Fruit fly (Drosophila melanogaster) whole organism, embryonic: ENCODE data around the gene piwi.

Experiments used
- CG10543 ChIP-seq: fragments of 200-800 bp; sonication (Bioruptor generic); optimal IDR thresholded peaks from 3 replicates; lab custom pipeline; 2017; ENCODE audit warnings: missing biosample characterization, mild to moderate bottlenecking, missing genetic modification characterization, moderate library complexity
- CG12942 ChIP-seq: fragments of 200-800 bp; sonication (Bioruptor generic); optimal IDR thresholded peaks from 3 replicates; lab custom pipeline; 2016; ENCODE audit warnings: missing biosample characterization, missing genetic modification characterization
- CG13424 ChIP-seq: fragments of 200-800 bp; sonication (Bioruptor generic); optimal IDR thresholded peaks from 2 replicates; lab custom pipeline; 2019; ENCODE audit warnings: missing biosample characterization, mild to moderate bottlenecking, missing genetic modification characterization, moderate library complexity
- CG15269 ChIP-seq: fragments of 200-800 bp; sonication (Bioruptor generic); optimal IDR thresholded peaks from 2 replicates; lab custom pipeline; 2018; ENCODE audit warnings: missing biosample characterization, mild to moderate bottlenecking, missing genetic modification characterization, moderate library complexity
- CG15479 ChIP-seq: fragments of 200-800 bp; sonication (Bioruptor generic); optimal IDR thresholded peaks from 3 replicates; lab custom pipeline; 2019; ENCODE audit warnings: missing biosample characterization, mild to moderate bottlenecking, missing genetic modification characterization, moderate library complexity
- CG31365 ChIP-seq: fragments of 200-800 bp; sonication (Bioruptor generic); optimal IDR thresholded peaks from 2 replicates; lab custom pipeline; 2018; ENCODE audit warnings: missing biosample characterization, mild to moderate bottlenecking, missing genetic modification characterization
- CG32767 ChIP-seq: fragments of 200-800 bp; sonication (Bioruptor generic); IDR thresholded peaks from 2 replicates; pipeline ENCODE4 v1.3.6; 2022; ENCODE audit warnings: missing biosample characterization, missing genetic modification characterization
- CG33213 ChIP-seq: fragments of 200-800 bp; sonication (Bioruptor generic); optimal IDR thresholded peaks from 3 replicates; lab custom pipeline; 2016; ENCODE audit warnings: missing biosample characterization, missing genetic modification characterization
- CG34376 ChIP-seq: fragments of 200-800 bp; sonication (Bioruptor generic); optimal IDR thresholded peaks from 2 replicates; lab custom pipeline; 2018; ENCODE audit warnings: missing biosample characterization, mild to moderate bottlenecking, missing genetic modification characterization
- CG4424 ChIP-seq: fragments of 200-800 bp; sonication (Bioruptor generic); optimal IDR thresholded peaks from 3 replicates; lab custom pipeline; 2016; ENCODE audit warnings: missing biosample characterization, missing genetic modification characterization
- CG5180 ChIP-seq: fragments of 200-800 bp; sonication (Bioruptor generic); optimal IDR thresholded peaks from 3 replicates; lab custom pipeline; 2017; ENCODE audit warnings: missing biosample characterization, missing genetic modification characterization, mild to moderate bottlenecking, moderate library complexity, missing genetic modification reagents
- CG9609 ChIP-seq: fragments of 200-800 bp; sonication (Bioruptor generic); optimal IDR thresholded peaks from 3 replicates; lab custom pipeline; 2016; ENCODE audit warnings: missing biosample characterization, missing genetic modification characterization
- Camta ChIP-seq: fragments of 200-800 bp; sonication (Bioruptor generic); optimal IDR thresholded peaks from 2 replicates; lab custom pipeline; 2016; ENCODE audit warnings: missing biosample characterization, missing genetic modification characterization
- Deaf1 ChIP-seq: fragments of 200-800 bp; optimal IDR thresholded peaks from 3 replicates; lab custom pipeline; 2019; ENCODE audit warnings: missing biosample characterization, mild to moderate bottlenecking, missing genetic modification characterization, moderate library complexity
- Dek ChIP-seq: fragments of 200-800 bp; sonication (Bioruptor generic); optimal IDR thresholded peaks from 3 replicates; lab custom pipeline; 2019; ENCODE audit warnings: missing biosample characterization, mild to moderate bottlenecking, missing genetic modification characterization, moderate library complexity
- Drgx ChIP-seq: fragments of 200-800 bp; sonication (Bioruptor generic); IDR thresholded peaks from 2 replicates; pipeline ENCODE4 v1.3.6; 2022; ENCODE audit warnings: missing biosample characterization, missing genetic modification characterization
- Ets65A ChIP-seq: fragments of 200-800 bp; sonication (Bioruptor generic); peaks from one replicate; lab custom pipeline; 2016; ENCODE audit warnings: missing biosample characterization, missing genetic modification characterization
- HLH4C ChIP-seq: fragments of 200-800 bp; sonication (Bioruptor generic); IDR thresholded peaks from 3 replicates; pipeline ENCODE4 v1.3.6; 2022; ENCODE audit warnings: missing biosample characterization, missing genetic modification characterization; ENCODE audit not compliant: partially characterized antibody
- MESR4 ChIP-seq: fragments of 200-800 bp; sonication (Bioruptor generic); optimal IDR thresholded peaks from 2 replicates; lab custom pipeline; 2018; ENCODE audit warnings: missing biosample characterization, mild to moderate bottlenecking, missing genetic modification characterization, moderate library complexity
- al ChIP-seq: fragments of 200-800 bp; sonication (Bioruptor generic); IDR thresholded peaks from 2 replicates; pipeline ENCODE4 v1.3.6; 2022; ENCODE audit warnings: missing biosample characterization, missing genetic modification characterization
- bsh ChIP-seq, 2 experiments: fragments of 200-800 bp; sonication (Bioruptor generic); optimal IDR thresholded peaks; 2 replicates each; lab custom pipeline; 2017 to 2018; ENCODE audit warnings: mild to moderate bottlenecking in 2 of 2, missing biosample characterization in 2 of 2, missing genetic modification characterization in 2 of 2, moderate library complexity in 1 of 2
- crol ChIP-seq: fragments of 200-800 bp; sonication (Bioruptor generic); IDR thresholded peaks from 2 replicates; pipeline ENCODE4 v1.3.6; 2022; ENCODE audit warnings: missing biosample characterization, missing genetic modification characterization
- her ChIP-seq: fragments of 200-800 bp; sonication (Bioruptor generic); optimal IDR thresholded peaks from 2 replicates; lab custom pipeline; 2016; ENCODE audit warnings: missing biosample characterization, missing genetic modification characterization
- inv ChIP-seq: fragments of 200-800 bp; sonication (Bioruptor generic); IDR thresholded peaks from 2 replicates; pipeline ENCODE4 v1.3.6; 2022; ENCODE audit warnings: missing biosample characterization, missing genetic modification characterization; ENCODE audit not compliant: partially characterized antibody
- kni ChIP-seq: fragments of 200-800 bp; sonication (Bioruptor generic); optimal IDR thresholded peaks from 3 replicates; lab custom pipeline; 2017; ENCODE audit warnings: mild to moderate bottlenecking, missing biosample characterization, missing genetic modification reagents, missing genetic modification characterization
- lab ChIP-seq: fragments of 200-800 bp; sonication (Bioruptor generic); optimal IDR thresholded peaks from 3 replicates; lab custom pipeline; 2017; ENCODE audit warnings: missing biosample characterization, missing genetic modification characterization, mild to moderate bottlenecking, moderate library complexity, missing genetic modification reagents
- lov ChIP-seq, 2 experiments: fragments of 200-800 bp in 1 of 2; fragments of >200 bp in 1 of 2; sonication (Bioruptor generic) in 1 of 2; IDR thresholded peaks in 1 of 2; optimal IDR thresholded peaks in 1 of 2; 2 replicates in 1 of 2; 3 replicates in 1 of 2; pipeline versions ENCODE4 v1.3.6 to Lab custom; 2017 to 2022; ENCODE audit warnings: missing biosample characterization in 1 of 2, missing genetic modification characterization in 1 of 2
- nmo ChIP-seq: fragments of 200-800 bp; sonication (Bioruptor generic); optimal IDR thresholded peaks from 2 replicates; lab custom pipeline; 2018; ENCODE audit warnings: missing biosample characterization, mild to moderate bottlenecking, missing genetic modification characterization, moderate library complexity
- nom ChIP-seq: fragments of 200-800 bp; sonication (Bioruptor generic); optimal IDR thresholded peaks from 2 replicates; lab custom pipeline; 2017; ENCODE audit warnings: missing biosample characterization, missing genetic modification characterization, mild to moderate bottlenecking, moderate library complexity, missing genetic modification reagents
- oc ChIP-seq: fragments of 200-800 bp; sonication (Bioruptor generic); optimal IDR thresholded peaks from 2 replicates; lab custom pipeline; 2018; ENCODE audit warnings: missing biosample characterization, mild to moderate bottlenecking, missing genetic modification characterization, moderate library complexity
- sc ChIP-seq, 3 experiments: fragments of >200 bp in 2 of 3; fragments of 200-800 bp in 1 of 3; sonication (Bioruptor generic) in 1 of 3; optimal IDR thresholded peaks; 2 replicates in 2 of 3; 3 replicates in 1 of 3; lab custom pipeline; 2017; ENCODE audit warnings: mild to moderate bottlenecking in 1 of 3, missing biosample characterization in 1 of 3, missing genetic modification characterization in 1 of 3, missing genetic modification reagents in 1 of 3
- sr ChIP-seq: fragments of 200-800 bp; sonication (Bioruptor generic); IDR thresholded peaks from 3 replicates; pipeline ENCODE4 v1.3.6; 2022; ENCODE audit warnings: missing biosample characterization, missing genetic modification characterization
- trem ChIP-seq: fragments of 200-800 bp; optimal IDR thresholded peaks from 3 replicates; lab custom pipeline; 2019; ENCODE audit warnings: missing biosample characterization, mild to moderate bottlenecking, missing genetic modification characterization, moderate library complexity
- zen2 ChIP-seq: fragments of 200-800 bp; sonication (Bioruptor generic); IDR thresholded peaks from 3 replicates; pipeline ENCODE4 v1.3.6; 2022; ENCODE audit warnings: missing biosample characterization, missing genetic modification characterization; ENCODE audit not compliant: partially characterized antibody

The piwi gene

DNA sequence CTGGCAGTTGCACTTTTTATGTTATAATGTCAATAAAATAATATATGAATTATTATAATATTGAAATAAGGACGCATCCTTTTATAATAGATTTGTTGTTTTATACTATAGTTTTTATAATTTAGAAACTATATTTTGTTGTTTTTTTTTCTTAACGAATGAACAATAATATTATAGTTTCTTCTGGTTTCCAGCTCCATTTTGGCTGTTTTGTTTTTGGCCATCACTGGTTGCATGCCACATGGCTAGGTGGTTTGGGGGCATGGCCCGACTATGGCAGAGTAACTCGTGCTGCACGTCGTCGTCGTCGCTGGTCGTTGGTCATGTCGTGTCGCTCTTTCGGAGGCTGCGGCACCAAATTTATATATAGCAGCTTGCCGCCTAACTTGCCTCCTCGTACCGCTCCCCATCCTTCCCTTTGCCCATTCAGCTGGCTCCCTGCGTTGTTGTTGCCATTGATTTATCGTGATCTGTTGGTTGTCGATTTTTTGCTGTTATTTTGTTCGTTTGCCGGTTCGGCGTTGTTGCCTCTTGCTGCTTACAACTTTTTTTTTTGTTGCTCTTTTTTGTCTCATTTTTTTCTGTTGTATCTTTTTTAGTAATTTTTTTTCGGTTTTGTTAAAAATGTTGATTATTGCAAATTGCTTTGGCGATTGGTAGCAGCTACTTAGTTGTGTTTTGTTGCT, 45.2 kb upstream of the piwi start (continued):
- no peak for TF ChIP-seq CG15479 (GFP tag; lab: Kevin White, UChicago)
- TF ChIP-seq Drgx (GFP tag; lab: Robert Waterston, UW), result peak; percentile 45; the same call in 1 of the 2 replicates
- no peak for TF ChIP-seq lab (GFP tag; lab: Kevin White, UChicago)
- TF ChIP-seq CG33213 (GFP tag; lab: Kevin White, UChicago), result no peak
- no peak for TF ChIP-seq lov (optimal IDR thresholded peaks at IDR 0.05; lab: Kevin White, UChicago)
- no peak for TF ChIP-seq lov (GFP tag; IDR thresholded peaks at IDR 0.05; lab: Robert Waterston, UW)
- no peak for TF ChIP-seq inv (GFP tag; lab: Robert Waterston, UW)
- TF ChIP-seq trem, result no peak
- TF ChIP-seq CG34376 (GFP tag; lab: Kevin White, UChicago), result no peak
- no peak for TF ChIP-seq CG15269 (tag; lab: Kevin White, UChicago)
- peak; percentile 57 for TF ChIP-seq crol (GFP tag; lab: Robert Waterston, UW)
- TF ChIP-seq Deaf1 (tag; lab: Kevin White, UChicago), result peak; percentile 47
- TF ChIP-seq CG9609 (GFP tag; lab: Kevin White, UChicago), result no peak
- TF ChIP-seq HLH4C (GFP tag; lab: Robert Waterston, UW), result no peak
- no peak for TF ChIP-seq CG10543 (GFP tag; lab: Kevin White, UChicago)
- no peak for TF ChIP-seq her (GFP tag; lab: Kevin White, UChicago)
- no peak for TF ChIP-seq CG12942 (GFP tag; lab: Kevin White, UChicago)
- no peak for TF ChIP-seq CG32767
- no peak for TF ChIP-seq CG4424
- no peak for TF ChIP-seq CG31365 (tag; lab: Kevin White, UChicago)
- no peak for TF ChIP-seq MESR4 (GFP tag; lab: Kevin White, UChicago)
- no peak for TF ChIP-seq zen2
- no peak for TF ChIP-seq kni (GFP tag; lab: Kevin White, UChicago)
- no peak for TF ChIP-seq al (GFP tag; lab: Robert Waterston, UW)
- TF ChIP-seq Ets65A, result peak; percentile 26
- TF ChIP-seq CG13424 (tag; lab: Kevin White, UChicago), result no peak

DNA sequence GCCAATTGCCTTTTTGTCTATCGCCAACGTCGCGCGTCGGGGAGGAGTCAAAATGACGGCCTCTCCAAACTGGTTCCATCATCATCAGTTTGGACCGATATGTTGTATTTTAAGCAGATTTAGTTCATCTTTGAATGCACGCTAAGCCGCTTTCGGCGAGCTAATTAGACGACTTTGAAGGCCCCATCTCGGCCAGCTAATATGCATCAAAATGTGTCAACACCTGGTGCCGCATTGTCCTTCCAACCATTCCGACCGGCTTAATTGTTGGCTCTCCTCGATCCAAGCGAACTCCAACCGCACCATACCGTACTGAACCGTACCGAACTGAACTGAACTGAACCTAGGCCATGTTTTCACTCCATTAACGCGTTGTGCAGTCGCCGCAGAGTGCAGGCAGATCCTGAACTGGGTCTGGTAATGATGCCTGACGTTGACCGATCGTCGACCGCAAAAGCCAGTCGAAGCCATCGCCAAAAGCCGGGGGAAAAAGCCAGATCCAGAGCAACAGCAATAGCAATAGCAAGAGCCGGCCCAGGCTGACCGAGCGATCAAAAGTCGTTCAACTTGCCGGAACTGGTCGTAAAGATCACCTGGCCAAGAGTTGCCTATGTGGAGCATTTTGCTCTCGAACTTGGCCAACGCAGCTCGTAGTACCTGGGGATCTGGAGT, 40.7 kb upstream of the piwi start:
- TF ChIP-seq Dek (no peak), CG5180 (peak; percentile 75), oc (tag; lab: Kevin White, UChicago) (peak; percentile 51)

DNA sequence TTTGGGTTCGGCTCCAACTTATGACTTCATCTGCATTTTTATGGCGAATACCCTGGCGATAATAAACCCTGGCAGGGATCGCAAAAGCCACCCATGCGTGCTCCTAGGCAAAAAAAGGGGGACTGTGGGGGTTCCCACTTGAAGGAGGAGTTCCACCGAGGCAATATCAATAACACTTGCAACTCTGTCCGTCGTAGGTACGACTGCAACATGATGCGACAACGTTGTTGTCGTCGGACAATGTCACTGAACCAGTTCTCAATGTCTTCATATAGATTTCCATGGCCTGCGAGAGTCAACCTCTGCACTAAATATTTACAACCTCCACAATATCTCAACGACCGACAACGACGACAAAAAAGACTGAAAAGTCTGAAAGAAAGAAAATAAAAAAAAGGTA, 40.0 kb upstream of the piwi start:
- TF ChIP-seq sr (GFP tag; lab: Robert Waterston, UW) (no peak), nom (GFP tag; lab: Kevin White, UChicago) (peak; percentile 26), sc (optimal IDR thresholded peaks at IDR 0.05; lab: Kevin White, UChicago) (no peak), sc (GFP tag; optimal IDR thresholded peaks at IDR 0.05; lab: Kevin White, UChicago) (no peak), Camta (GFP tag; lab: Kevin White, UChicago) (no peak), nmo (GFP tag; lab: Kevin White, UChicago) (no peak), bsh (GFP tag; optimal IDR thresholded peaks at IDR 0.05; lab: Kevin White, UChicago) (peak in 1 of 2 experiments; percentile 28)
